Fruit fly (Drosophila melanogaster) whole organism, prepupa: Measurements from ENCODE around the gene bai.

ENCODE experiments used
- Blimp-1 ChIP-seq: fragments of 200-800 bp; sonication (Bioruptor generic); optimal IDR thresholded peaks from 3 replicates; lab custom pipeline; 2017; ENCODE audit warnings: missing biosample characterization, missing genetic modification characterization, mild to moderate bottlenecking, moderate library complexity, missing genetic modification reagents
- CG10631 ChIP-seq: fragments of 200-800 bp; sonication (Bioruptor generic); optimal IDR thresholded peaks from 2 replicates; lab custom pipeline; 2016; ENCODE audit warnings: missing biosample characterization, missing genetic modification characterization
- CG11294 ChIP-seq: fragments of 200-800 bp; sonication (Bioruptor generic); IDR thresholded peaks from 2 replicates; pipeline ENCODE4 v1.3.6; 2022; ENCODE audit warnings: missing biosample characterization, missing genetic modification characterization
- CG11762 ChIP-seq: fragments of 200-800 bp; sonication (Bioruptor generic); optimal IDR thresholded peaks from 3 replicates; lab custom pipeline; 2016; ENCODE audit warnings: missing biosample characterization, missing genetic modification characterization; ENCODE audit not compliant: insufficient read depth
- CG11902 ChIP-seq: fragments of 200-800 bp; sonication (Bioruptor generic); optimal IDR thresholded peaks from 3 replicates; lab custom pipeline; 2016; ENCODE audit warnings: missing biosample characterization, missing genetic modification characterization
- CG1621 ChIP-seq: fragments of 200-800 bp; sonication (Bioruptor generic); optimal IDR thresholded peaks from 3 replicates; lab custom pipeline; 2018; ENCODE audit warnings: missing biosample characterization, mild to moderate bottlenecking, missing genetic modification characterization
- CG16779 ChIP-seq: fragments of 200-800 bp; sonication (Bioruptor generic); optimal IDR thresholded peaks from 3 replicates; lab custom pipeline; 2017; ENCODE audit warnings: missing biosample characterization, mild to moderate bottlenecking, missing genetic modification characterization
- CG3032 ChIP-seq: fragments of 200-800 bp; optimal IDR thresholded peaks from 2 replicates; lab custom pipeline; 2019; ENCODE audit warnings: missing biosample characterization, mild to moderate bottlenecking, missing genetic modification characterization, moderate library complexity
- CG31627 ChIP-seq: fragments of 200-800 bp; sonication (Bioruptor generic); optimal IDR thresholded peaks from 3 replicates; lab custom pipeline; 2016; ENCODE audit warnings: missing biosample characterization, missing genetic modification characterization
- CG32006 ChIP-seq: fragments of 200-800 bp; sonication (Bioruptor generic); optimal IDR thresholded peaks from 3 replicates; lab custom pipeline; 2017; ENCODE audit warnings: missing biosample characterization, mild to moderate bottlenecking, missing genetic modification characterization
- CG34406 ChIP-seq: fragments of 200-800 bp; sonication (Bioruptor generic); optimal IDR thresholded peaks from 3 replicates; lab custom pipeline; 2016; ENCODE audit warnings: missing biosample characterization, missing genetic modification characterization
- CG6163 ChIP-seq: fragments of 200-800 bp; sonication (Bioruptor generic); IDR thresholded peaks from 3 replicates; pipeline ENCODE4 v1.3.6; 2022; ENCODE audit warnings: missing biosample characterization, missing genetic modification characterization
- CG6792 ChIP-seq: fragments of 200-800 bp; sonication (Bioruptor generic); optimal IDR thresholded peaks from 3 replicates; lab custom pipeline; 2016; ENCODE audit warnings: missing biosample characterization, missing genetic modification characterization
- CG7368 ChIP-seq: fragments of 200-800 bp; sonication (Bioruptor generic); optimal IDR thresholded peaks from 3 replicates; lab custom pipeline; 2016; ENCODE audit warnings: missing biosample characterization, missing genetic modification characterization
- CG8119 ChIP-seq: fragments of 200-800 bp; sonication (Bioruptor generic); IDR thresholded peaks from 3 replicates; pipeline ENCODE4 v1.3.6; 2022; ENCODE audit warnings: missing biosample characterization, missing genetic modification characterization
- Eip75B ChIP-seq: fragments of 200-800 bp; sonication (Bioruptor generic); optimal IDR thresholded peaks from 3 replicates; lab custom pipeline; 2016; ENCODE audit warnings: missing biosample characterization, missing genetic modification characterization
- Eip78C ChIP-seq: fragments of 200-800 bp; sonication (Bioruptor generic); peaks from one replicate; lab custom pipeline; 2016; ENCODE audit warnings: missing biosample characterization, missing genetic modification characterization
- Eip93F ChIP-seq: fragments of 200-800 bp; sonication (Bioruptor generic); optimal IDR thresholded peaks from 2 replicates; lab custom pipeline; 2016; ENCODE audit warnings: missing biosample characterization, mild to moderate bottlenecking, missing genetic modification characterization
- Ets96B ChIP-seq: fragments of 200-800 bp; optimal IDR thresholded peaks from 2 replicates; lab custom pipeline; 2019; ENCODE audit warnings: missing biosample characterization, mild to moderate bottlenecking, missing genetic modification characterization, moderate library complexity
- Gug ChIP-seq: fragments of 200-800 bp; sonication (Bioruptor generic); IDR thresholded peaks from 2 replicates; pipeline ENCODE4 v1.3.6; 2022; ENCODE audit warnings: missing biosample characterization, missing genetic modification characterization
- Hr38 ChIP-seq: sonication (Bioruptor generic); optimal IDR thresholded peaks from 2 replicates; lab custom pipeline; 2016; ENCODE audit warnings: missing biosample characterization, missing genetic modification characterization
- Hr39 ChIP-seq: fragments of 200-800 bp; sonication (Bioruptor generic); optimal IDR thresholded peaks from 2 replicates; lab custom pipeline; 2016; ENCODE audit warnings: missing biosample characterization, missing genetic modification characterization
- Hr4 ChIP-seq: fragments of 200-800 bp; sonication (Bioruptor generic); optimal IDR thresholded peaks from 3 replicates; lab custom pipeline; 2016; ENCODE audit warnings: missing biosample characterization, missing genetic modification characterization
- Lpt ChIP-seq: fragments of 200-800 bp; sonication (Bioruptor generic); optimal IDR thresholded peaks from 3 replicates; lab custom pipeline; 2016; ENCODE audit warnings: missing biosample characterization, missing genetic modification characterization
- Sox14 ChIP-seq: fragments of 200-800 bp; sonication (Bioruptor generic); optimal IDR thresholded peaks from 3 replicates; lab custom pipeline; 2016; ENCODE audit warnings: missing biosample characterization, missing genetic modification characterization
- achi ChIP-seq: fragments of 200-800 bp; sonication (Bioruptor generic); optimal IDR thresholded peaks from 3 replicates; lab custom pipeline; 2016; ENCODE audit warnings: missing biosample characterization, missing genetic modification characterization
- acj6 ChIP-seq: fragments of 200-800 bp; sonication (Bioruptor generic); optimal IDR thresholded peaks from 3 replicates; lab custom pipeline; 2016; ENCODE audit warnings: missing biosample characterization, missing genetic modification characterization
- cyc ChIP-seq: fragments of 200-800 bp; sonication (Bioruptor generic); optimal IDR thresholded peaks from 3 replicates; lab custom pipeline; 2016; ENCODE audit warnings: missing biosample characterization, missing genetic modification characterization
- dsx ChIP-seq: fragments of 200-800 bp; optimal IDR thresholded peaks from 3 replicates; lab custom pipeline; 2019; ENCODE audit warnings: missing biosample characterization, mild to moderate bottlenecking, missing genetic modification characterization, moderate library complexity; ENCODE audit not compliant: poor library complexity, severe bottlenecking
- eg ChIP-seq: fragments of 200-800 bp; sonication (Bioruptor generic); IDR thresholded peaks from 3 replicates; pipeline ENCODE4 v1.3.6; 2022; ENCODE audit warnings: missing biosample characterization, missing genetic modification characterization
- esn ChIP-seq: fragments of 200-800 bp; sonication (Bioruptor generic); optimal IDR thresholded peaks from 2 replicates; lab custom pipeline; 2016; ENCODE audit warnings: missing biosample characterization, mild to moderate bottlenecking, missing genetic modification characterization, moderate library complexity
- fkh ChIP-seq: fragments of 200-800 bp; sonication (Bioruptor generic); optimal IDR thresholded peaks from 3 replicates; lab custom pipeline; 2017; ENCODE audit warnings: missing biosample characterization, mild to moderate bottlenecking, missing genetic modification characterization, moderate library complexity
- net ChIP-seq: fragments of 200-800 bp; sonication (Bioruptor generic); optimal IDR thresholded peaks from 3 replicates; lab custom pipeline; 2016; ENCODE audit warnings: missing biosample characterization, missing genetic modification characterization
- pdm3 ChIP-seq: fragments of 200-800 bp; sonication (Bioruptor generic); optimal IDR thresholded peaks from 3 replicates; lab custom pipeline; 2016; ENCODE audit warnings: missing biosample characterization, missing genetic modification characterization
- topi ChIP-seq: fragments of 200-800 bp; sonication (Bioruptor generic); optimal IDR thresholded peaks from 3 replicates; lab custom pipeline; 2016; ENCODE audit warnings: missing biosample characterization, missing genetic modification characterization
- vri ChIP-seq: fragments of 200-800 bp; sonication (Bioruptor generic); optimal IDR thresholded peaks from 3 replicates; lab custom pipeline; 2016; ENCODE audit warnings: missing biosample characterization, mild to moderate bottlenecking, missing genetic modification characterization

Gene bai

DNA sequence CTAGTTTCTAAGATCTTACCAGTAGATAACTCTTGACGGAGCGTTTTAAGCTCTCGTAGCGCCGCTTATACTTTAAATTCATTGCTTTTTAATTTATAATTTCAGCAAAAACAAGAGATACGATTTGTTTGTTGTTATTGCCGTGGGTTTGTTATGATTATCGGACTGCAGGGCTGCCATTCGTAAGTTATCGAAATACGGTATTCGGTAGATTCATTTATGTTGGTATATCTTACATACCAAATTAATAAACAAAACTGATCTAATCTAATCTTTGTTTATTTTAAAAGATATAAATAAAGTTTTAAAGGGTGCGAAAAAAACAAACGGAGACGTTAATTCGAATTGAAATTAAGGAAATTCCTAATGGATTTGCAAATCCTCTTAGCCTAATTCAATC is 16.8 kb downstream of the bai start, which contains the start of the genes CG31111 and stac:
Gene CG31111, minus strand, starts transcription at position 162 of the 400 bp plus-strand sequence.
Gene stac, plus strand, starts transcription at position 271 of the 400 bp plus-strand sequence.
- TF ChIP-seq CG8119 (GFP tag; lab: Robert Waterston, UW): no peak
- TF ChIP-seq Eip93F (GFP tag; lab: Kevin White, UChicago): peak; percentile 18
- peak; percentile 82 for TF ChIP-seq fkh (GFP tag; lab: Kevin White, UChicago)
- no peak for TF ChIP-seq Hr39 (GFP tag; lab: Kevin White, UChicago)
- no peak for TF ChIP-seq CG31627 (GFP tag; lab: Kevin White, UChicago)
- TF ChIP-seq CG32006 (GFP tag; lab: Kevin White, UChicago): no peak
- no peak for TF ChIP-seq vri (GFP tag; lab: Kevin White, UChicago)

DNA sequence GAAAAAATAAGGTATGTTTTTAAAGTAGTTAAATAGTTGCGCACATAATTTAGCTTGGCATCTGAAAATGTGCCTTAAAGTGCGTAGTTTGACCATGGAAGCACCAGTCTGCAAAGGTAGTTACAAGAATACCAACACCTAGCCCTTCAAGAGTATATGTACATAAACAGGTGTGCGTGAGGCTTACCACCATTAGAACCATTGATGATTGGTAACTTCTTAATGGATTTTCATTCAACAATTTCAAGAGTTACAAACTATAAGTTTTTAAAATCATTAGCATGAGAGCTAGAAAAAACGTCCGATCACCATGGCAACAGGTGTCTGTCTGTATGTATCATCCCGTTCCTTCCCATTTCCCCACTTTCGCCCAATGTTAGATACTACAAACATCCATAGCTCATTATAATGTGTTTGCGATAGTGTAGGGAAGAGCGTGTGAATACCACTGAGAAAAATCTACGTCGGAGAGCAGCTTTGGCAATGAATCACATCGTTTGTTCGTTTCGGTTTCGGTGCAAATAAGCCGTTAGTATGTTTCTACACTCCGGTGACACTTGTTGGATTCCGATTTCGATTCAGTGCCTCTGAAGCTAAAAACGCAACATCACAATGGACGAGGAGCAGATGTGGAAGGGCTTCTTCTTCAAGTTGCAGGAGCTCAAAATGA is 17.4 kb downstream of the bai start:
- TF ChIP-seq CG34406 (GFP tag; lab: Kevin White, UChicago) (no peak), Eip75B (GFP tag; lab: Kevin White, UChicago) (no peak), Gug (no peak), acj6 (GFP tag; lab: Kevin White, UChicago) (no peak), CG11762 (GFP tag; lab: Kevin White, UChicago) (no peak), vri (GFP tag; lab: Kevin White, UChicago) (no peak), Hr38 (GFP tag; lab: Kevin White, UChicago) (no peak), eg (GFP tag; lab: Robert Waterston, UW) (no peak), CG16779 (tag; lab: Kevin White, UChicago) (no peak)

- TF ChIP-seq CG31627 (GFP tag; lab: Kevin White, UChicago) (no peak), CG3032 (tag; lab: Kevin White, UChicago) (no peak), Eip78C (no peak), Blimp-1 (GFP tag; lab: Kevin White, UChicago) (no peak), acj6 (GFP tag; lab: Kevin White, UChicago) (no peak), CG11294 (GFP tag; lab: Robert Waterston, UW) (no peak), pdm3 (no peak), Eip75B (GFP tag; lab: Kevin White, UChicago) (no peak)
Observed at dm6 chr3R:25060462-25060861, 21.3 kb downstream of the bai start.

DNA sequence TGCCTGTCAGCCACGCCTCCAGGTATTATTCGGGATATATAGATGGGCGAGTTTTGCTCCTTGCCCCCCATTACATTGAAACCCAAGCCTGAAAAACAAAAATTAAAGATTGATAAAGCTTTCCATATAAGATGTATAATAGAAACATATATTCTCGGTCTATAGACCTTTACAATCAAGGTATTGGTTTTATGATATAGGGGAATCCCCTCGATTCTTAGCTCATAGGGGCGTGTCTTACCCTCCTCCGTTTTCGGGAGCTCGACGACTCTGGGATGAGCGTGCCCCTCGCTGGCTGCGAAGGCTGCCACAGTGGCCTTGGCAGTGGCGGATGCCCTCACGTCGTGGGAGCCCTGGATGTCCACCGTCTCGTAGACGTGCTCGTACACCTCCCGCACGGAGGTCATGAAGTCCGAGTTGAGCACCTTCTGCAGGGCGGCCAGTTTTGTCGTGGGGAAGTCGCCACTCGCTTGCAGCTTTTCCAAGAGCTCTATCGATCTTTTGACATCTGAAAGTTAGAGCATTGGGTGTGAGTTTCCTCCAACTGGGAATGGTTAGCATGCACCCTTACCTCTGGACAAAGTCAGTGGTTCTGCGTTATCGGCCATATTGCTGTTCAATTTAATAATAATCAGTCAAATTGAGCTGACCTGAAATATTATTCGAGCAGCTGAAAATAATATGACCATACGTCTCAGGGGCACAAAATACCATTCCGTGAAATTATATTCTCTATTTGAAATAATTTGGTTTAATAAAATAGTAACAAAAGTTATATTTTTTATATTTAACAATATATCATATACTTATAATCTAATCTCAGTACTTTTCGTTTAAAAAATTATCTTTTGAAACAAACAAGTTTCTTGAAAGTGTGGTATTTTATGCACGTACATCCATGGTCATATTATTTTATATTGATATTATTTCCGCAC is 26.0 kb downstream of the bai start, which contains the start of the genes veli and PQBP1:
Gene veli, minus strand, starts transcription at position 685 of the 935 bp plus-strand sequence.
Gene PQBP1, plus strand, starts transcription at position 885 of the 935 bp plus-strand sequence.
- TF ChIP-seq achi (GFP tag; lab: Kevin White, UChicago) (no peak), fkh (GFP tag; lab: Kevin White, UChicago) (peak; percentile 45)

DNA sequence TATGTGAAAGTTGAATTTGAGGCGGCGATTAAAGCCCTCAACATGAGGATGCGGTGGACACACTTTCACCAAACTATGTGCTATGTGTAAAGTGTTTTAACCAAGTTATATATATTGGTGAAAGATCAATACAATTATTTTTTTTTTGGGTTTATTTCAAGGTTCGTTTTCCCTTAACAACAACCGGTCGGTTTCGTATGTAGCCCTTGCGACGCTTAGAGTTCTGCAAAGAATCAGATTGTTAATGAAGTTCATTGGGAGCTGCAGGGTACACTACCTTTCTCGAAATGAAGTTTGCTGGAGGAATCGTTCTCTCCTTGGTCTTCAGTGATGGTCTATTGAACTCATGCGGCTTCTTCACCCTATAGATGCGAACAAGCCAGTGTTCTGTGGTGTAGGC is 27.7 kb downstream of the bai start:
- TF ChIP-seq pdm3 (no peak), CG34406 (GFP tag; lab: Kevin White, UChicago) (no peak)

DNA sequence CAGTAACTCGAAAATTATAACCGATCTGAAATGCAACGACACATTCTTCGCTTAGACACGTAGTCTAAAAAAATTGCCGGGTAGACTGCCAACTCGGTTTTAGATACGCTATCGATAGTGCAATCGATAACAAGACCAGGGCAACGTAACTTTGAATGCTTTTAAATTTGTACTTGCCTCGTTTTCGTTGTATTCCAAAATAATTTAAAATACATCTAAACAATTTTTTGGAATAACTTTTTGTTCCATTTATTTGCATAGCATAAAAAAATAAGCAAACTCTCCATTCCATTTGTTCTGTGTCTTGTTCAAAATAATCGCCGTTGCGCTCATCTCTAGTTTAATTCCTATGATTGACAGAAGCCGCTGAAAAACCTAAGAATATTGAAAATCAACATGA is 30.4 kb downstream of the bai start, which contains the start of the genes Stt3B and CG11839:
Gene Stt3B, minus strand, starts transcription at position 69 of the 400 bp plus-strand sequence.
Gene CG11839, plus strand, starts transcription at position 359 of the 400 bp plus-strand sequence.
- TF ChIP-seq dsx (no peak), net (no peak), Hr4 (GFP tag; lab: Kevin White, UChicago) (no peak), achi (GFP tag; lab: Kevin White, UChicago) (no peak), CG11902 (GFP tag; lab: Kevin White, UChicago) (peak; percentile 32), fkh (GFP tag; lab: Kevin White, UChicago) (peak; percentile 64), topi (GFP tag; lab: Kevin White, UChicago) (no peak), CG7368 (no peak), Sox14 (no peak), eg (GFP tag; lab: Robert Waterston, UW) (no peak), vri (GFP tag; lab: Kevin White, UChicago) (no peak), Lpt (GFP tag; lab: Kevin White, UChicago) (no peak), CG6792 (GFP tag; lab: Kevin White, UChicago) (no peak), Hr39 (GFP tag; lab: Kevin White, UChicago) (no peak), Ets96B (tag; lab: Kevin White, UChicago) (no peak), Blimp-1 (GFP tag; lab: Kevin White, UChicago) (no peak), CG34406 (GFP tag; lab: Kevin White, UChicago) (no peak), cyc (GFP tag; lab: Kevin White, UChicago) (peak; percentile 79), CG1621 (tag; lab: Kevin White, UChicago) (peak; percentile 73), CG10631 (peak; percentile 72), esn (GFP tag; lab: Kevin White, UChicago) (peak; percentile 77), CG11294 (GFP tag; lab: Robert Waterston, UW) (no peak), CG6163 (no peak), pdm3 (no peak)
